Fruit fly (Drosophila melanogaster) S2 (cell line): ENCODE measurements around the gene CG6136.

Experiments
- CG8478 ChIP-seq: fragments of >200 bp; optimal IDR thresholded peaks from 2 replicates; lab custom pipeline; 2018
- CTCF ChIP-seq, 2 experiments: fragments of >200 bp; optimal IDR thresholded peaks; 2 replicates each; lab custom pipeline; 2018

dm6 chr3R:15347822-15348221 is 24.2 kb downstream of the CG6136 start, which contains the start of the genes CG42726 and CG42727:
- TF ChIP-seq CTCF (optimal IDR thresholded peaks at IDR 0.05; lab: Kevin White, UChicago) = no peak
- TF ChIP-seq CG8478 (lab: Kevin White, UChicago) = no peak
